Worm (Caenorhabditis elegans): ENCODE data around the gene asp-17.
A peak's percentile ranks its signal among the peaks of the same experiment; 100 is the strongest.
"Not testable (repeated sequence)": the region's sequence is repeated elsewhere in the genome, so short reads cannot be mapped to it uniquely, and the experiment has no call there.

The asp-17 gene

ce11 chrV:19026163-19026562 lies 11.0 kb downstream of the asp-17 start, which contains the start of gene Y39B6A.25:
Gene Y39B6A.25 (plus strand): TSS chrV:19026463.
- TF ChIP-seq sea-2 (GFP tag; optimal IDR thresholded peaks at IDR 0.05) (no peak), elt-1 (tag; optimal IDR thresholded peaks at IDR 0.05) (no peak), ceh-9 (tag; optimal IDR thresholded peaks at IDR 0.05) (no peak), egl-27 (tag; optimal IDR thresholded peaks at IDR 0.05) (no peak), nhr-28 (tag; optimal IDR thresholded peaks at IDR 0.05) (no peak), elt-2 (tag; optimal IDR thresholded peaks at IDR 0.05) (no peak), nhr-237 (tag; optimal IDR thresholded peaks at IDR 0.05) (no peak), ZK546.5 (tag; optimal IDR thresholded peaks at IDR 0.05) (no peak), ztf-11 (tag; optimal IDR thresholded peaks at IDR 0.05) (no peak), aly-2 (tag; optimal IDR thresholded peaks at IDR 0.05) (no peak), nhr-67 (tag; optimal IDR thresholded peaks at IDR 0.05) (no peak), lsy-12 (tag; optimal IDR thresholded peaks at IDR 0.05) (no peak), nhr-11 (tag; optimal IDR thresholded peaks at IDR 0.05) (no peak), nhr-23 (tag; optimal IDR thresholded peaks at IDR 0.05) (no peak), hmg-11 (tag; optimal IDR thresholded peaks at IDR 0.05) (no peak), daf-12 (tag; optimal IDR thresholded peaks at IDR 0.05) (no peak), egl-5 (tag; optimal IDR thresholded peaks at IDR 0.05) (no peak)

- no peak for TF ChIP-seq ceh-9 (tag; optimal IDR thresholded peaks at IDR 0.05)
- no peak for TF ChIP-seq ZK546.5 (tag; optimal IDR thresholded peaks at IDR 0.05)
- no peak for TF ChIP-seq elt-1 (tag; optimal IDR thresholded peaks at IDR 0.05)
- TF ChIP-seq sea-2 (GFP tag; optimal IDR thresholded peaks at IDR 0.05), result no peak
- no peak for TF ChIP-seq daf-12 (tag; optimal IDR thresholded peaks at IDR 0.05)
- TF ChIP-seq nhr-28 (tag; optimal IDR thresholded peaks at IDR 0.05), result no peak
- TF ChIP-seq ztf-11 (tag; optimal IDR thresholded peaks at IDR 0.05), result no peak
- no peak for TF ChIP-seq fkh-10 (GFP tag; optimal IDR thresholded peaks at IDR 0.05)
- TF ChIP-seq fos-1 (tag; optimal IDR thresholded peaks at IDR 0.05), result no peak
- no peak for TF ChIP-seq mdl-1 (tag; optimal IDR thresholded peaks at IDR 0.05)
- TF ChIP-seq nhr-76 (tag; optimal IDR thresholded peaks at IDR 0.05), result no peak
Measured at ce11 chrV:19024683-19025082, 12.4 kb downstream of the asp-17 start, which contains the start of gene Y39B6A.29. Gene Y39B6A.29 (minus strand): TSS chrV:19024783.

ce11 chrV:19019239-19019638 lies 17.9 kb downstream of the asp-17 start:
- TF ChIP-seq ceh-28 (tag; optimal IDR thresholded peaks at IDR 0.05), result peak; percentile 85
- TF ChIP-seq nhr-77 (tag; optimal IDR thresholded peaks at IDR 0.05), result no peak

ce11 chrV:19014940-19015339 lies 22.2 kb downstream of the asp-17 start:
- peak; percentile 70 for TF ChIP-seq ceh-28 (tag; optimal IDR thresholded peaks at IDR 0.05)

ce11 chrV:19014273-19014672 lies 22.8 kb downstream of the asp-17 start, which contains the start of gene Y39B6A.30:
Gene Y39B6A.30 (plus strand): TSS chrV:19014573.
- TF ChIP-seq elt-3 (tag; optimal IDR thresholded peaks at IDR 0.05); unc-62 (GFP tag; optimal IDR thresholded peaks at IDR 0.05); fkh-2 (tag; optimal IDR thresholded peaks at IDR 0.05): not testable (repeated sequence)

ce11 chrV:19013215-19013614 lies 23.9 kb downstream of the asp-17 start:
- TF ChIP-seq jun-1 (tag; optimal IDR thresholded peaks at IDR 0.05) (no peak), fkh-2 (tag; optimal IDR thresholded peaks at IDR 0.05) (no peak), nhr-77 (tag; optimal IDR thresholded peaks at IDR 0.05) (no peak), hmg-11 (tag; optimal IDR thresholded peaks at IDR 0.05) (no peak), mdl-1 (tag; optimal IDR thresholded peaks at IDR 0.05) (no peak), mml-1 (tag; optimal IDR thresholded peaks at IDR 0.05) (no peak), unc-62 (GFP tag; optimal IDR thresholded peaks at IDR 0.05) (no peak), ztf-4 (tag; optimal IDR thresholded peaks at IDR 0.05) (no peak), nhr-12 (tag; optimal IDR thresholded peaks at IDR 0.05) (no peak), daf-12 (tag; optimal IDR thresholded peaks at IDR 0.05) (no peak), nhr-237 (tag; optimal IDR thresholded peaks at IDR 0.05) (no peak), egl-5 (tag; optimal IDR thresholded peaks at IDR 0.05) (no peak), pha-4 (tag; optimal IDR thresholded peaks at IDR 0.05) (no peak)

- TF ChIP-seq ceh-28 (tag; optimal IDR thresholded peaks at IDR 0.05) (peak; percentile 92), ZK546.5 (tag; optimal IDR thresholded peaks at IDR 0.05) (no peak)
Measured at ce11 chrV:19010405-19010804, 26.7 kb downstream of the asp-17 start.
